Fruit fly (Drosophila melanogaster): ENCODE data around the gene mv.

Gene mv

DNA sequence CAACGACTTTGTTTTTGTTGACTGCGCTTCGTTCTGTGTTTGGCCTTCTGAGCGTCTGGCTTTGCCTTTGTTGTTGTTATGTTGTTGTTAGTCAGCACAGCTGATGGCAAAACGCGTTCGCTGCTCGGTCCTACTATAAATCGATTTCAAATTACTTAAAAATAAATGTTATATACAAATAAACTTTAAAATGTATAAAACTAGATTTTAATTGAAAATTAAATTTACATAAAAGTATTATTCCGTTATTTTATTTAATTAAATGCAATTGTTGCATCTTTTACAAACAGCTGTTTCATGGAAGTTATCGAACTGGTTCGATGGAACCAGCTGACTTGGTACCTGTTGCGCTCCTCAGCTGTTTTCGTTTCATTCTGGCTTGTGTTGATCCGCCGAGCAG, at the start of gene mv:
Gene mv, minus strand, starts transcription at position 80 of the 400 bp plus-strand sequence.
- TF ChIP-seq usp (GFP tag; optimal IDR thresholded peaks at IDR 0.05): no peak
- TF ChIP-seq Mio (GFP tag; optimal IDR thresholded peaks at IDR 0.05): no peak
- TF ChIP-seq sage (GFP tag; optimal IDR thresholded peaks at IDR 0.05): peak; percentile 53

dm6 chr3L:2005551-2005950, 41.6 kb upstream of the mv start, which contains the start of gene CG42841:
TSS of gene CG42841 (minus strand) at chr3L:2005651.
- TF ChIP-seq lola (GFP tag; optimal IDR thresholded peaks at IDR 0.05): no peak
- TF ChIP-seq Dif (GFP tag; optimal IDR thresholded peaks at IDR 0.05; ENCODE audit: partially characterized antibody): no peak
- TF ChIP-seq Myc (optimal IDR thresholded peaks at IDR 0.05): no peak
- TF ChIP-seq jim (GFP tag; optimal IDR thresholded peaks at IDR 0.05): no peak
- no peak for TF ChIP-seq Hr78 (GFP tag; optimal IDR thresholded peaks at IDR 0.05)
- no peak for TF ChIP-seq psq (GFP tag; optimal IDR thresholded peaks at IDR 0.05)
- no peak for TF ChIP-seq foxo (GFP tag; optimal IDR thresholded peaks at IDR 0.05)
- no peak for TF ChIP-seq woc (GFP tag; optimal IDR thresholded peaks at IDR 0.05)
- TF ChIP-seq CG9705 (GFP tag; optimal IDR thresholded peaks at IDR 0.05): no peak

DNA sequence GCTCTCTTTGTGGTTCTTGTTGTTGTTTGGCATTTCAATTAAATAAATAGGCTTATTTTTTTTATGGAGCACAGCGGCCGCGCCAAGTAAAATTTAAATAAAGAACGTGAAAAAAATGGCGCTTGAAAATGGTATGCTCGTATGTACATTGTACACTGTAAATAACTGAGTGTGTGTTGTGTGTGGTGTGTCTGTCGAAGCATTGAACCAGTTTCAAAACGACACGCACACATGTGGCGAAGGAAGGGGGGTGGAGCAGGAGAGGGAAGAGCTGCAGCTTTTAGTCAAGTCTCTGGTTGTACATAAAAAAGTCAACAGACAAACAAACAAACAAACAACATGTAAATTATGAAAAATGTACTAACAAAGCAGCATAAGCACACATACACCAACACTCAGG, 40.8 kb upstream of the mv start:
- TF ChIP-seq Hr78 (GFP tag; optimal IDR thresholded peaks at IDR 0.05) (no peak), br (GFP tag; optimal IDR thresholded peaks at IDR 0.05) (no peak), woc (GFP tag; optimal IDR thresholded peaks at IDR 0.05) (no peak), usp (GFP tag; optimal IDR thresholded peaks at IDR 0.05) (no peak), N (GFP tag; optimal IDR thresholded peaks at IDR 0.05) (no peak)

DNA sequence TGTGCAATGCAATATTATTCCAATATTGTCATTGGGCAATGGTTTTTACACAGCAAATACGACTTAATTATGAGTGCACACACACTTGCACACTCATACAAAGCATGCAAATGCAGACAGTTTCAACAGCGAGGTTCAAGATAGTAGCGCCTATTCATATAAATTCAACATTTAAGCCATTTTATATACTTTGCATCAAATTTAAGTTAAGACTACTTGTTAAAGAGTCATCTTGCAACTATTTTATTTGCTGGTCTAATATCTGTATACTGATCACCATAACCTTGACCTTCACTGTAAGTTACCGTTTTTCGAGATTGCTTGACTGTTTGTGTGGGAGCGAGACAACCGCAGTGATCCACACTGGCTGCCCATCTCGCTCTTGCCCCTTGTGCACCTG, 21.4 kb upstream of the mv start:
- TF ChIP-seq h (GFP tag; optimal IDR thresholded peaks at IDR 0.05): no peak

dm6 chr3L:1976760-1977159, 12.8 kb upstream of the mv start:
- no peak for TF ChIP-seq dsf (GFP tag; optimal IDR thresholded peaks at IDR 0.05; ENCODE audit: borderline replicate concordance)
- no peak for TF ChIP-seq Hnf4 (GFP tag; optimal IDR thresholded peaks at IDR 0.05)
- TF ChIP-seq CrebA (GFP tag; optimal IDR thresholded peaks at IDR 0.05; ENCODE audit: borderline replicate concordance): no peak
- no peak for TF ChIP-seq Hr78 (GFP tag; optimal IDR thresholded peaks at IDR 0.05)
- TF ChIP-seq psq (GFP tag; optimal IDR thresholded peaks at IDR 0.05): no peak
- no peak for TF ChIP-seq sv (GFP tag; optimal IDR thresholded peaks at IDR 0.05)
- TF ChIP-seq h (GFP tag; optimal IDR thresholded peaks at IDR 0.05): no peak

- no peak for TF ChIP-seq Vsx2 (GFP tag; optimal IDR thresholded peaks at IDR 0.05; ENCODE audit: partially characterized antibody)
- no peak for TF ChIP-seq N (GFP tag; optimal IDR thresholded peaks at IDR 0.05)
- TF ChIP-seq CG9705 (GFP tag; optimal IDR thresholded peaks at IDR 0.05): no peak
- no peak for TF ChIP-seq Hr78 (GFP tag; optimal IDR thresholded peaks at IDR 0.05)
- no peak for TF ChIP-seq Dfd (GFP tag; optimal IDR thresholded peaks at IDR 0.05)
- TF ChIP-seq Sp1 (GFP tag; optimal IDR thresholded peaks at IDR 0.05): no peak
- TF ChIP-seq Jra (GFP tag; optimal IDR thresholded peaks at IDR 0.05): no peak
- TF ChIP-seq br (GFP tag; optimal IDR thresholded peaks at IDR 0.05): no peak
- TF ChIP-seq fru (GFP tag; optimal IDR thresholded peaks at IDR 0.05): no peak
- no peak for TF ChIP-seq sv (GFP tag; optimal IDR thresholded peaks at IDR 0.05)
- TF ChIP-seq sage (GFP tag; optimal IDR thresholded peaks at IDR 0.05): no peak
- TF ChIP-seq Hr83 (GFP tag; optimal IDR thresholded peaks at IDR 0.05; ENCODE audit: poor library complexity, severe bottlenecking): no peak
- no peak for TF ChIP-seq HLH106 (tag; optimal IDR thresholded peaks at IDR 0.05)
- no peak for TF ChIP-seq rgr (GFP tag; optimal IDR thresholded peaks at IDR 0.05)
- peak; percentile 42 for TF ChIP-seq Myc (optimal IDR thresholded peaks at IDR 0.05)
- no peak for TF ChIP-seq Mio (GFP tag; optimal IDR thresholded peaks at IDR 0.05)
- TF ChIP-seq dsf (GFP tag; optimal IDR thresholded peaks at IDR 0.05; ENCODE audit: borderline replicate concordance): no peak
- TF ChIP-seq brk (GFP tag; optimal IDR thresholded peaks at IDR 0.05): peak; percentile 60
- peak; percentile 6 for TF ChIP-seq h (GFP tag; optimal IDR thresholded peaks at IDR 0.05)
- no peak for TF ChIP-seq jim (GFP tag; optimal IDR thresholded peaks at IDR 0.05)
- TF ChIP-seq usp (GFP tag; optimal IDR thresholded peaks at IDR 0.05): no peak
- no peak for TF ChIP-seq foxo (GFP tag; optimal IDR thresholded peaks at IDR 0.05)
- no peak for TF ChIP-seq dmrt93B (GFP tag; optimal IDR thresholded peaks at IDR 0.05)
- TF ChIP-seq OdsH (GFP tag; optimal IDR thresholded peaks at IDR 0.05): no peak
These were observed 7.2 kb upstream of the mv start, which contains the start of the genes CG11815 and acs for dm6 chr3L:1971103-1971742. TSS of gene CG11815 (minus strand) at chr3L:1971200. TSS of gene acs (plus strand) at chr3L:1971638.

Measured in whole organism, wandering third instar larva.